Worm (Caenorhabditis elegans): ENCODE data around the gene C32B5.7.
A peak's percentile ranks its signal among the peaks of the same experiment; 100 is the strongest.

C32B5.7 gene

DNA sequence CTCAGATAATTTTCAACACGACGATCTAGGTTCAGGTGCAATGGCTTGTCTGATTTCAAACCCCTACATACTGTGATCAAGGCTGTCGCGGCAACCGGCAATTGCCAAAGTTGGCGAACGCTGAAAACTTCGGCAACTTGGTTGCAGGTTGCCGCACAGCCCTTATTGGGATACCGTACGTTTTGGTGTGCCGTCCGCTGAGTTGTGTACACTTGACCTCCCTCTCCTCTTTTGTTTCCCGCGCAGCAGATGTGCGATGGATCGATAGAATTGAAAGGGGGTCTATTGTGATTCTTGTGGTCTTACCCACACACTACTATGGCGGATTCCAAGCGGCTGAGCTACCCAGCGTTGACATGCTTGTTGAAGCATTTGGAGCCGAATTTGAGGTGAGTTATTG lies at the start of gene C32B5.7, which contains the start of gene C32B5.18:
Gene C32B5.7 (plus strand): TSS at position 311 of the 400 bp plus-strand sequence.
Gene C32B5.18 (plus strand): TSS at position 301 of the 400 bp plus-strand sequence.
- TF ChIP-seq Y5F2A.4 (GFP tag; optimal IDR thresholded peaks at IDR 0.05), result no peak
- no peak for TF ChIP-seq fkh-10 (GFP tag; optimal IDR thresholded peaks at IDR 0.05)
- TF ChIP-seq aha-1 (tag), result peak; percentile 76

DNA sequence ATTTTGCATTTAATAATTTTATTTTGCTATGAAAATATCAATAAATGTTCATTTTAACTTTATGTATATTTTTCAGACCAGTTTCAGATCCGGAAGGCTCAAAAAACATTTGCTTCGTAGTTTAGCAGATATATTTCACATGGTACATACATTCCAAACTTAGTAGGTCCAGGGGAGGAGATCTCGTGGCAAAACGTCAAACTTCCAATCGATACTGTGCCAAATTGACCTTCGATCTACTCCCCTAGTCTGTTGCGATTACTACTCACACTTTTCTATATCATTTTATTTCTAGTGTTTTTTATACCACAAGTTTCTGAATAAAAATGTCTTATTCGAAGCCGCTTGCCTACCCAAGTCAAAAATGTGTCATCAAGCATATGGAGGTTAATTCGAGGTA lies 48.6 kb upstream of the C32B5.7 start, which contains the start of gene fbxc-31:
Gene fbxc-31 (plus strand): TSS at position 301 of the 400 bp plus-strand sequence.
- TF ChIP-seq ceh-44 (GFP tag; IDR thresholded peaks at IDR 0.05) (no peak), duxl-1 (tag; optimal IDR thresholded peaks at IDR 0.05; ENCODE audit: poor library complexity) (no peak), tra-1 (GFP tag; IDR thresholded peaks at IDR 0.05) (no peak), daf-16 (GFP tag; optimal IDR thresholded peaks at IDR 0.05) (no peak), daf-16 (tag; optimal IDR thresholded peaks at IDR 0.05) (no peak), lin-38 (GFP tag; IDR thresholded peaks at IDR 0.05) (no peak), F26F4.8 (GFP tag; conservative IDR thresholded peaks at IDR 0.05) (no peak), daf-19 (GFP tag; conservative IDR thresholded peaks at IDR 0.05) (no peak), nhr-111 (GFP tag; optimal IDR thresholded peaks at IDR 0.05) (no peak), cey-2 (tag; optimal IDR thresholded peaks at IDR 0.05; ENCODE audit: borderline replicate concordance, insufficient read depth) (no peak), hlh-30 (tag; optimal IDR thresholded peaks at IDR 0.05; ENCODE audit: insufficient read depth) (no peak), dmd-6 (GFP tag; IDR thresholded peaks at IDR 0.05) (no peak), jun-1 (tag; optimal IDR thresholded peaks at IDR 0.05) (no peak), dmd-9 (GFP tag; IDR thresholded peaks at IDR 0.05) (no peak), set-16 (GFP tag; IDR thresholded peaks at IDR 0.05) (no peak), mdl-1 (tag; optimal IDR thresholded peaks at IDR 0.05) (no peak), Y105C5A.15 (GFP tag; IDR thresholded peaks at IDR 0.05) (no peak), hlh-11 (tag; optimal IDR thresholded peaks at IDR 0.05) (no peak), mep-1 (tag; optimal IDR thresholded peaks at IDR 0.05) (no peak), T20F7.1 (GFP tag; optimal IDR thresholded peaks at IDR 0.05) (no peak)

ce11 chrII:913222-913722 lies 47.1 kb upstream of the C32B5.7 start, which contains the start of gene fbxc-33:
fbxc-33 (plus strand) TSS chrII:913672.
- peak; percentile 19 for TF ChIP-seq nhr-6 (tag; optimal IDR thresholded peaks at IDR 0.05)
- no peak for TF ChIP-seq dmd-8 (GFP tag; IDR thresholded peaks at IDR 0.05)
- TF ChIP-seq nhr-42 (GFP tag; IDR thresholded peaks at IDR 0.05), result no peak
- peak; percentile 81; the same call in 1 of the 2 replicates for TF ChIP-seq lin-38 (GFP tag; IDR thresholded peaks at IDR 0.05)
- TF ChIP-seq F10B5.3 (tag; optimal IDR thresholded peaks at IDR 0.05), result no peak
- no peak for TF ChIP-seq vab-7 (GFP tag; IDR thresholded peaks at IDR 0.05)
- peak; percentile 41 for TF ChIP-seq dpl-1 (GFP tag; optimal IDR thresholded peaks at IDR 0.05)
- TF ChIP-seq mes-2 (tag; optimal IDR thresholded peaks at IDR 0.05; ENCODE audit: poor library complexity, severe bottlenecking), result peak; percentile 33

DNA sequence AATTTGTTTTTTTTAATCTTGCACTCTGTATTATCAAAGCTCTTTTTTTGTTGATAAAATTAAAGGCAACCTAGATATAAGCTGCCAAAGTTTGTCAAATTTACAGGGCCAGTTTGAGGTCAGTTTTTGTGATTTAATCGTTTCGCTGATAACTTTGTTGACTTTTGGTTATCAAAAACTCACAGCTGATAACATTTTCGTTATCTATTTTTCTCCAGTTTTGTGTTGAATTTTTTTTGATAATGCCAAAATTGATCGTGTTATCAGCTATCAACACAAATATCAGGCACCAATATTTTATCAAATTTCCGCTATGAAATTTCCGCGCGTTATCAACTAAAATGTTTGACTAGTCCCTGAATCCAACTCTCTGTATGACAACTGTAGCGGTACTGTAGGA lies 45.1 kb upstream of the C32B5.7 start:
- peak; percentile 98 for TF ChIP-seq lin-1 (GFP tag; IDR thresholded peaks at IDR 0.05)
- TF ChIP-seq Y5F2A.4 (GFP tag; optimal IDR thresholded peaks at IDR 0.05), result no peak
- no peak for TF ChIP-seq aha-1 (tag)
- TF ChIP-seq lsy-2 (tag; optimal IDR thresholded peaks at IDR 0.05), result no peak
- peak; percentile 89 for TF ChIP-seq hlh-11 (tag; optimal IDR thresholded peaks at IDR 0.05)
- TF ChIP-seq pqm-1 (tag; optimal IDR thresholded peaks at IDR 0.05), result peak; percentile 100
- 0 out of 2 replicates have a peak, but pooled peaks have one; percentile 32 for TF ChIP-seq nhr-42 (GFP tag; IDR thresholded peaks at IDR 0.05)
- no peak for TF ChIP-seq mes-2 (tag; optimal IDR thresholded peaks at IDR 0.05; ENCODE audit: poor library complexity, severe bottlenecking)
- peak; percentile 32 to 91 for TF ChIP-seq unc-62 (GFP tag; optimal IDR thresholded peaks at IDR 0.05 in 1 of 2)
- TF ChIP-seq unc-62 (tag; optimal IDR thresholded peaks at IDR 0.05), result no peak
- peak; percentile 85; the same call in 1 of the 2 replicates for TF ChIP-seq nhr-41 (GFP tag; IDR thresholded peaks at IDR 0.05)
- peak; percentile 95 for TF ChIP-seq tra-1 (GFP tag; IDR thresholded peaks at IDR 0.05)
- peak in 1 of 2 experiments; percentile 16 for TF ChIP-seq daf-16 (GFP tag; optimal IDR thresholded peaks at IDR 0.05)
- TF ChIP-seq daf-16 (tag; optimal IDR thresholded peaks at IDR 0.05), result peak; percentile 97
- TF ChIP-seq Y48G9A.11 (GFP tag; IDR thresholded peaks at IDR 0.05), result no peak
- TF ChIP-seq nhr-102 (tag; optimal IDR thresholded peaks at IDR 0.05), result peak; percentile 84
- TF ChIP-seq jun-1 (tag; optimal IDR thresholded peaks at IDR 0.05), result peak; percentile 59
- no peak for TF ChIP-seq fos-1 (tag; optimal IDR thresholded peaks at IDR 0.05)
- TF ChIP-seq nhr-77 (tag; optimal IDR thresholded peaks at IDR 0.05), result peak; percentile 95
- TF ChIP-seq cey-2 (tag; optimal IDR thresholded peaks at IDR 0.05; ENCODE audit: borderline replicate concordance, insufficient read depth), result no peak
- no peak for TF ChIP-seq zip-2 (tag; optimal IDR thresholded peaks at IDR 0.05)
- TF ChIP-seq mdl-1 (tag; optimal IDR thresholded peaks at IDR 0.05), result peak in 1 of 2 experiments; percentile 1
- TF ChIP-seq ceh-28 (tag; optimal IDR thresholded peaks at IDR 0.05), result no peak
- peak; percentile 20 for TF ChIP-seq duxl-1 (tag; optimal IDR thresholded peaks at IDR 0.05; ENCODE audit: poor library complexity)
- TF ChIP-seq zfp-3 (GFP tag; conservative IDR thresholded peaks at IDR 0.05), result no peak
- TF ChIP-seq nhr-10 (tag; optimal IDR thresholded peaks at IDR 0.05), result peak; percentile 9
